Worm (Caenorhabditis elegans): Measurements from ENCODE around the gene coel-1.

coel-1 gene

ce11 chrX:4265283-4265907 is at the start of gene coel-1:
coel-1 (plus strand) TSS chrX:4265663.
- TF ChIP-seq ama-1 (optimal IDR thresholded peaks at IDR 0.05), result no peak
- peak; percentile 81 for TF ChIP-seq nhr-85 (tag)
- peak; percentile 57 for TF ChIP-seq unc-86 (tag; optimal IDR thresholded peaks at IDR 0.05)
- TF ChIP-seq fkh-4 (tag; optimal IDR thresholded peaks at IDR 0.05; ENCODE audit: borderline replicate concordance), result no peak
- TF ChIP-seq sup-37 (GFP tag; optimal IDR thresholded peaks at IDR 0.05), result no peak
- TF ChIP-seq xbp-1 (tag; optimal IDR thresholded peaks at IDR 0.05), result peak; percentile 37
- TF ChIP-seq isw-1 (GFP tag; IDR thresholded peaks at IDR 0.05), result no peak
- TF ChIP-seq aha-1 (tag; optimal IDR thresholded peaks at IDR 0.05), result no peak
- peak; percentile 36 for TF ChIP-seq swsn-7 (tag; optimal IDR thresholded peaks at IDR 0.05)
- TF ChIP-seq C04F5.9 (tag; optimal IDR thresholded peaks at IDR 0.05), result no peak
- no peak for TF ChIP-seq nhr-77 (tag; optimal IDR thresholded peaks at IDR 0.05)
- peak; percentile 41 for TF ChIP-seq dsc-1 (tag; optimal IDR thresholded peaks at IDR 0.05)
- no peak for TF ChIP-seq ets-5 (GFP tag; IDR thresholded peaks at IDR 0.05)
- TF ChIP-seq aly-2 (tag; optimal IDR thresholded peaks at IDR 0.05), result no peak
- no peak for TF ChIP-seq fos-1 (tag; optimal IDR thresholded peaks at IDR 0.05)
- TF ChIP-seq vab-15 (tag; optimal IDR thresholded peaks at IDR 0.05), result no peak
- peak in 1 of 2 experiments; percentile 38 for TF ChIP-seq lsy-2 (tag; optimal IDR thresholded peaks at IDR 0.05)
- TF ChIP-seq ztf-11 (tag; optimal IDR thresholded peaks at IDR 0.05), result peak in 1 of 2 experiments; percentile 37
- peak in 1 of 2 experiments; percentile 41 for TF ChIP-seq efl-1 (optimal IDR thresholded peaks at IDR 0.05)
- TF ChIP-seq efl-1 (GFP tag; optimal IDR thresholded peaks at IDR 0.05 in 1 of 2), result peak in 1 of 2 experiments; percentile 82
- TF ChIP-seq dpl-1 (GFP tag; optimal IDR thresholded peaks at IDR 0.05), result no peak
- TF ChIP-seq ceh-88 (GFP tag; IDR thresholded peaks at IDR 0.05), result no peak
- TF ChIP-seq rnt-1 (tag; optimal IDR thresholded peaks at IDR 0.05), result peak; percentile 66
- peak; percentile 70 for TF ChIP-seq nhr-71 (tag; optimal IDR thresholded peaks at IDR 0.05)
- TF ChIP-seq irx-1 (tag; optimal IDR thresholded peaks at IDR 0.05), result peak; percentile 14
- no peak for TF ChIP-seq lir-3 (tag; optimal IDR thresholded peaks at IDR 0.05; ENCODE audit: poor library complexity)
- TF ChIP-seq sox-4 (tag; optimal IDR thresholded peaks at IDR 0.05), result no peak
- peak in 1 of 2 experiments; percentile 68 for TF ChIP-seq mdl-1 (tag; optimal IDR thresholded peaks at IDR 0.05)
- TF ChIP-seq lin-39 (tag; optimal IDR thresholded peaks at IDR 0.05), result no peak
- TF ChIP-seq lin-15B (tag; optimal IDR thresholded peaks at IDR 0.05), result no peak
- TF ChIP-seq ceh-63 (GFP tag; optimal IDR thresholded peaks at IDR 0.05), result no peak
- peak; percentile 58 for TF ChIP-seq nhr-47 (tag; optimal IDR thresholded peaks at IDR 0.05)
- no peak for TF ChIP-seq hpl-2 (GFP tag; optimal IDR thresholded peaks at IDR 0.05)
- TF ChIP-seq snu-23 (GFP tag; optimal IDR thresholded peaks at IDR 0.05), result peak; percentile 69
- no peak for TF ChIP-seq mef-2 (tag; optimal IDR thresholded peaks at IDR 0.05)
- TF ChIP-seq pax-3 (tag; optimal IDR thresholded peaks at IDR 0.05), result no peak
- peak; percentile 5 for TF ChIP-seq unc-130 (tag; optimal IDR thresholded peaks at IDR 0.05)
- no peak for TF ChIP-seq egl-27 (tag; optimal IDR thresholded peaks at IDR 0.05)
- no peak for TF ChIP-seq fkh-8 (tag; optimal IDR thresholded peaks at IDR 0.05)
- peak; percentile 11 for TF ChIP-seq nhr-90 (tag; optimal IDR thresholded peaks at IDR 0.05; ENCODE audit: poor library complexity)
- no peak for TF ChIP-seq nhr-76 (tag; optimal IDR thresholded peaks at IDR 0.05)
- TF ChIP-seq F16B12.6 (tag; optimal IDR thresholded peaks at IDR 0.05), result peak; percentile 11
- TF ChIP-seq ces-1 (GFP tag; optimal IDR thresholded peaks at IDR 0.05), result no peak
- TF ChIP-seq nhr-19 (GFP tag; conservative IDR thresholded peaks at IDR 0.05), result peak; percentile 27
- no peak for TF ChIP-seq ceh-90 (tag; optimal IDR thresholded peaks at IDR 0.05)
- peak; percentile 82 for TF ChIP-seq lin-14 (GFP tag; optimal IDR thresholded peaks at IDR 0.05)
- TF ChIP-seq zag-1 (tag; optimal IDR thresholded peaks at IDR 0.05), result no peak
- no peak for TF ChIP-seq alr-1 (tag; optimal IDR thresholded peaks at IDR 0.05; ENCODE audit: borderline replicate concordance)
- no peak for TF ChIP-seq ceh-8 (GFP tag; optimal IDR thresholded peaks at IDR 0.05)
- peak; percentile 32 for TF ChIP-seq skn-1 (tag; optimal IDR thresholded peaks at IDR 0.05)
- peak; percentile 60 for TF ChIP-seq nhr-20 (tag; optimal IDR thresholded peaks at IDR 0.05)
- no peak for TF ChIP-seq pqm-1 (tag; optimal IDR thresholded peaks at IDR 0.05)
- peak; percentile 41 for TF ChIP-seq tbx-2 (tag; optimal IDR thresholded peaks at IDR 0.05)
